Worm (Caenorhabditis elegans) whole organism, L3 larva: Measurements from ENCODE around the gene C13G5.2.

ENCODE experiments used
- jun-1 ChIP-seq: fragments of 150-350 bp; optimal IDR thresholded peaks from 2 replicates; lab custom pipeline; 2014; ENCODE audit warnings: missing biosample characterization, missing genetic modification reagents, missing genetic modification characterization
- lin-39 ChIP-seq: fragments of 150-350 bp; optimal IDR thresholded peaks from 2 replicates; lab custom pipeline; 2018; ENCODE audit warnings: missing biosample characterization, missing genetic modification reagents, missing genetic modification characterization
- nhr-25 ChIP-seq: sonication (generic microtip); optimal IDR thresholded peaks from 2 replicates; lab custom pipeline; 2017; ENCODE audit warnings: missing biosample characterization, missing genetic modification characterization
- skn-1 ChIP-seq: fragments of 150-350 bp; optimal IDR thresholded peaks from 2 replicates; lab custom pipeline; 2014; ENCODE audit warnings: missing biosample characterization, missing genetic modification characterization
- tbx-2 ChIP-seq: sonication (generic microtip); optimal IDR thresholded peaks from 2 replicates; lab custom pipeline; 2016; ENCODE audit warnings: mild to moderate bottlenecking, missing genetic modification characterization, missing compliant biosample characterization
- ztf-11 ChIP-seq: fragments of 150-350 bp; optimal IDR thresholded peaks from 2 replicates; lab custom pipeline; 2014; ENCODE audit warnings: missing biosample characterization, missing genetic modification characterization

DNA sequence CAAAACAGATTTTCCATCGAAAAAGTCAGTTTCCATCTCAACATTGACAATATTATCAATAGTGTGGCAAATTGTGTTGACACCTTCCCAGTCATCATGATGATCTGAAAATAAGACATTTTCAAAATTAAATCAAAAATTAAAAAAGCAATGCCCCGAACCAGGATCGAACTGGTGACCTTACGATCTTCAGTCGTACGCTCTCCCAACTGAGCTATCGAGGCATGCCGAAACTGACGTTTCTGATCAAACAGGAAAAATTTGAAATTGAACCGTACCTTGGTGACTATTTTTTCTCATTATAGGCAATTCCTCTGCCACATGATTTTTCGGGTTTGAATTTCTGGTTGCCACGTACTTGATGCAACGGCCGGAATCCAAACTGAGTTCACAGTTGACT, 35.2 kb upstream of the C13G5.2 start:
- TF ChIP-seq skn-1 (tag; lab: Kevin White, UChicago), result no peak
- no peak for TF ChIP-seq jun-1 (tag; lab: Kevin White, UChicago)
- no peak for TF ChIP-seq nhr-25 (tag; lab: Kevin White, UChicago)
- no peak for TF ChIP-seq lin-39 (tag; lab: Kevin White, UChicago)
- TF ChIP-seq ztf-11 (tag; lab: Kevin White, UChicago), result no peak
- no peak for TF ChIP-seq tbx-2 (tag; lab: Kevin White, UChicago)
